Worm (Caenorhabditis elegans) whole organism, L4/young adult: ENCODE results near the gene K10G6.9.

Experiments
- W03F9.2 ChIP-seq: fragments of 150-350 bp; optimal IDR thresholded peaks from 2 replicates; lab custom pipeline; 2014; ENCODE audit warnings: missing biosample characterization, missing genetic modification characterization
- dao-5 ChIP-seq: sonication (generic microtip); optimal IDR thresholded peaks from 2 replicates; lab custom pipeline; 2016; ENCODE audit warnings: missing genotype, missing genetic modification characterization, moderate library complexity, missing compliant biosample characterization

DNA sequence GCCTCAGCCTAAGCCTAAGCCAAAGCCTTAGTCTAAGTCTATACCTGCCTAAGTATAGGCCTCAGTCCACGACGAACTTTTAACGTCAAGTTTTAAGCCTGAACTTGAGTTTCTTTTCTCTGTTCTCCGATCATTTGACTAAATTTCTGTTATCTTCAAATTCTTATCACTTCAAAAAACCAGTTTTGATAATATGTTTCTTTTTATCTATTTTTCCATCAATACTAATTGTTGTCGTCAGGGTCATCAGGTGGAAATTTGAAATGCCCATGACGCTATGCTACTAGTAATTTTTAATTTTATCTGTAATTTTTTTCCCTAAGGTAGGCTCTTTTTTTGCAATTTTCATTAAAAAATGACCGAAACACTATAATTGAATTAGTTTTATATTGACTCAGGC is 39.5 kb downstream of the K10G6.9 start:
- TF ChIP-seq dao-5 (no peak), W03F9.2 (tag; lab: Kevin White, UChicago) (no peak)
